Fruit fly (Drosophila melanogaster): Measurements from ENCODE around the gene CG31517.
A peak's percentile ranks its signal among the peaks of the same experiment; 100 is the strongest.

Gene CG31517

dm6 chr3R:13915646-13916045 is 32.6 kb upstream of the CG31517 start (continued):
- TF ChIP-seq zfh2 (GFP tag; optimal IDR thresholded peaks at IDR 0.05) (no peak), CG10959 (GFP tag; IDR thresholded peaks at IDR 0.05) (peak; percentile 88), chn (GFP tag; optimal IDR thresholded peaks at IDR 0.05) (peak; percentile 58), twi (tag; optimal IDR thresholded peaks at IDR 0.05) (peak; percentile 64), dmrt99B (tag; optimal IDR thresholded peaks at IDR 0.05) (peak; percentile 71), CG17328 (GFP tag; IDR thresholded peaks at IDR 0.05) (peak; percentile 81), Spps (tag; optimal IDR thresholded peaks at IDR 0.05) (peak; percentile 53), Elba2 (GFP tag; optimal IDR thresholded peaks at IDR 0.05) (peak; percentile 56), pfk (GFP tag; optimal IDR thresholded peaks at IDR 0.05) (no peak), CG4854 (GFP tag; optimal IDR thresholded peaks at IDR 0.05) (peak; percentile 42), lab (GFP tag; optimal IDR thresholded peaks at IDR 0.05) (peak; percentile 61), CG17385 (GFP tag; optimal IDR thresholded peaks at IDR 0.05) (peak; percentile 52), Taf1 (GFP tag; IDR thresholded peaks at IDR 0.05) (peak; percentile 26; the same call in 1 of the 2 replicates), pho (GFP tag; optimal IDR thresholded peaks at IDR 0.05) (no peak), grn (GFP tag; optimal IDR thresholded peaks at IDR 0.05) (no peak), sqz (GFP tag; optimal IDR thresholded peaks at IDR 0.05) (peak; percentile 24), B-H2 (GFP tag; optimal IDR thresholded peaks at IDR 0.05) (no peak), CG4282 (GFP tag; optimal IDR thresholded peaks at IDR 0.05) (no peak), CG6683 (GFP tag; optimal IDR thresholded peaks at IDR 0.05) (no peak), p53 (GFP tag; optimal IDR thresholded peaks at IDR 0.05) (no peak), Oli (tag; optimal IDR thresholded peaks at IDR 0.05) (peak; percentile 70), Mad (GFP tag; optimal IDR thresholded peaks at IDR 0.05) (peak; percentile 49), CG9215 (GFP tag; IDR thresholded peaks at IDR 0.05) (peak; percentile 47; the same call in 1 of the 2 replicates), CG8765 (GFP tag; IDR thresholded peaks at IDR 0.05) (peak; percentile 87), wdn (GFP tag; IDR thresholded peaks at IDR 0.05) (no peak), CG9609 (GFP tag; optimal IDR thresholded peaks at IDR 0.05) (no peak), ttk (GFP tag; IDR thresholded peaks at IDR 0.05) (peak; percentile 75), CG15601 (tag; optimal IDR thresholded peaks at IDR 0.05) (peak; percentile 64), CG7786 (GFP tag; optimal IDR thresholded peaks at IDR 0.05) (no peak), CG13424 (tag; optimal IDR thresholded peaks at IDR 0.05) (peak; percentile 73), Med (GFP tag) (peak; percentile 89), hth (optimal IDR thresholded peaks at IDR 0.05) (no peak), Sin3A (optimal IDR thresholded peaks at IDR 0.05) (no peak), da (GFP tag; optimal IDR thresholded peaks at IDR 0.05) (no peak), Myb (GFP tag; optimal IDR thresholded peaks at IDR 0.05) (no peak), Pdp1 (GFP tag; optimal IDR thresholded peaks at IDR 0.05) (peak; percentile 52 to 62), CG2116 (GFP tag; optimal IDR thresholded peaks at IDR 0.05) (no peak), CG15011 (GFP tag; optimal IDR thresholded peaks at IDR 0.05) (peak; percentile 42), sens (GFP tag) (peak; percentile 96), CG10267 (tag; optimal IDR thresholded peaks at IDR 0.05) (peak; percentile 70), Deaf1 (tag; optimal IDR thresholded peaks at IDR 0.05) (peak; percentile 19), CG14050 (GFP tag; IDR thresholded peaks at IDR 0.05) (peak; percentile 41; the same call in 2 of the 3 replicates), CG17568 (GFP tag; optimal IDR thresholded peaks at IDR 0.05) (peak; percentile 66), Jarid2 (GFP tag; optimal IDR thresholded peaks at IDR 0.05) (peak; percentile 49), trem (tag; optimal IDR thresholded peaks at IDR 0.05) (peak; percentile 42), CG10321 (GFP tag; IDR thresholded peaks at IDR 0.05) (no peak), hkb (optimal IDR thresholded peaks at IDR 0.05) (no peak), hkb (GFP tag; IDR thresholded peaks at IDR 0.05) (peak; percentile 73), CG18011 (GFP tag; optimal IDR thresholded peaks at IDR 0.05) (no peak), Doc3 (GFP tag; IDR thresholded peaks at IDR 0.05; ENCODE audit: partially characterized antibody) (no peak), HLH3B (GFP tag; IDR thresholded peaks at IDR 0.05) (peak; percentile 75), al (GFP tag; IDR thresholded peaks at IDR 0.05) (peak; percentile 54; the same call in 1 of the 2 replicates), sima (GFP tag; optimal IDR thresholded peaks at IDR 0.05) (no peak)

All from whole organism, embryonic.